Worm (Caenorhabditis elegans) whole organism, L4 larva: ENCODE measurements around the gene tag-243.

Experiments used
- D1046.2 ChIP-seq: fragments of 200-800 bp; sonication (Bioruptor generic); IDR thresholded peaks from 2 replicates; pipeline ENCODE4 v1.3.6; 2022; ENCODE audit warnings: missing genetic modification characterization, missing compliant biosample characterization
- F10B5.3 ChIP-seq: sonication (generic microtip); optimal IDR thresholded peaks from 2 replicates; lab custom pipeline; 2016; ENCODE audit warnings: mild to moderate bottlenecking, missing genetic modification characterization, missing compliant biosample characterization
- Y105C5A.15 ChIP-seq: fragments of 200-800 bp; sonication (Bioruptor generic); IDR thresholded peaks from 2 replicates; pipeline ENCODE4 v1.3.6; 2022; ENCODE audit warnings: missing genetic modification characterization, missing compliant biosample characterization
- Y48G9A.11 ChIP-seq: fragments of 200-800 bp; sonication (Bioruptor generic); IDR thresholded peaks from 2 replicates; pipeline ENCODE4 v1.3.6; 2022; ENCODE audit warnings: missing genetic modification reagents, missing genetic modification characterization, missing compliant biosample characterization
- aha-1 ChIP-seq: fragments of 150-350 bp; peaks from one replicate; lab custom pipeline; 2014; ENCODE audit warnings: missing biosample characterization, missing genetic modification characterization
- arid-1 ChIP-seq: fragments of 200-800 bp; sonication (Bioruptor generic); conservative IDR thresholded peaks from 2 replicates; pipeline ENCODE4 v1.3.6; 2022; ENCODE audit warnings: missing genetic modification reagents, missing genetic modification characterization, missing compliant biosample characterization
- ceh-62 ChIP-seq: sonication (generic microtip); optimal IDR thresholded peaks from 2 replicates; lab custom pipeline; 2017; ENCODE audit warnings: missing biosample characterization, missing genetic modification characterization
- ces-1 ChIP-seq: fragments of 150-350 bp; sonication (generic microtip); optimal IDR thresholded peaks from 4 replicates; lab custom pipeline; 2014; ENCODE audit warnings: missing biosample characterization, missing genetic modification reagents, missing genetic modification characterization
- daf-16 ChIP-seq, 3 experiments: sonication (generic microtip); optimal IDR thresholded peaks; 2 replicates each; lab custom pipeline; 2016 to 2017; ENCODE audit warnings: missing genetic modification characterization in 3 of 3, missing genetic modification reagents in 3 of 3, mild to moderate bottlenecking in 2 of 3, missing compliant biosample characterization in 2 of 3, missing biosample characterization in 1 of 3, moderate library complexity in 1 of 3
- dmd-6 ChIP-seq: fragments of 200-800 bp; sonication (Bioruptor generic); IDR thresholded peaks from 2 replicates; pipeline ENCODE4 v1.3.6; 2022; ENCODE audit warnings: missing genetic modification reagents, missing genetic modification characterization, missing compliant biosample characterization
- dmd-8 ChIP-seq: fragments of 200-800 bp; sonication (Bioruptor generic); IDR thresholded peaks from 2 replicates; pipeline ENCODE4 v1.3.6; 2022; ENCODE audit warnings: missing genetic modification characterization, missing compliant biosample characterization
- dpl-1 ChIP-seq: fragments of 150-350 bp; optimal IDR thresholded peaks from 2 replicates; lab custom pipeline; 2014; ENCODE audit warnings: missing biosample characterization, missing genetic modification reagents, missing genetic modification characterization
- duxl-1 ChIP-seq: sonication (generic microtip); optimal IDR thresholded peaks from 2 replicates; lab custom pipeline; 2016; ENCODE audit warnings: mild to moderate bottlenecking, missing genetic modification characterization, moderate library complexity, missing compliant biosample characterization; ENCODE audit not compliant: poor library complexity
- dve-1 ChIP-seq: sonication (generic microtip); optimal IDR thresholded peaks from 2 replicates; lab custom pipeline; 2017; ENCODE audit warnings: antibody characterized with exemption, mild to moderate bottlenecking, missing genetic modification characterization, missing compliant biosample characterization; ENCODE audit not compliant: insufficient read depth
- fos-1 ChIP-seq: fragments of 150-350 bp; optimal IDR thresholded peaks from 2 replicates; lab custom pipeline; 2014; ENCODE audit warnings: missing biosample characterization, missing genetic modification characterization
- gei-8 ChIP-seq: fragments of 200-800 bp; sonication (Bioruptor generic); optimal IDR thresholded peaks from 2 replicates; lab custom pipeline; 2018; ENCODE audit warnings: mild to moderate bottlenecking, missing genetic modification characterization, missing compliant biosample characterization
- hlh-11 ChIP-seq: fragments of 200-800 bp; sonication (Bioruptor generic); optimal IDR thresholded peaks from 2 replicates; lab custom pipeline; 2018; ENCODE audit warnings: mild to moderate bottlenecking, missing genetic modification characterization, missing compliant biosample characterization
- hlh-30 ChIP-seq: sonication (generic microtip); optimal IDR thresholded peaks from 2 replicates; lab custom pipeline; 2017; ENCODE audit warnings: antibody characterized with exemption, mild to moderate bottlenecking, missing genetic modification characterization, missing compliant biosample characterization; ENCODE audit not compliant: insufficient read depth
- lsy-2 ChIP-seq, 2 experiments: fragments of 150-350 bp in 1 of 2; sonication (generic microtip) in 1 of 2; optimal IDR thresholded peaks; 2 replicates each; lab custom pipeline; 2014 to 2017; ENCODE audit warnings: missing biosample characterization in 2 of 2, missing genetic modification characterization in 2 of 2
- madf-5 ChIP-seq, 2 experiments: fragments of 200-800 bp; sonication (Bioruptor generic); IDR thresholded peaks; 2 replicates each; pipeline ENCODE4 v1.3.6; 2022; ENCODE audit warnings: missing compliant biosample characterization in 2 of 2, missing genetic modification characterization in 2 of 2
- mdl-1 ChIP-seq, 2 experiments: fragments of 150-350 bp in 1 of 2; sonication (generic microtip) in 1 of 2; optimal IDR thresholded peaks; 2 replicates each; lab custom pipeline; 2014 to 2017; ENCODE audit warnings: missing biosample characterization in 2 of 2, missing genetic modification characterization in 2 of 2
- nhr-102 ChIP-seq: sonication (generic microtip); optimal IDR thresholded peaks from 2 replicates; lab custom pipeline; 2016; ENCODE audit warnings: mild to moderate bottlenecking, missing genetic modification characterization, moderate library complexity, missing compliant biosample characterization
- nhr-11 ChIP-seq: fragments of 150-350 bp; optimal IDR thresholded peaks from 2 replicates; lab custom pipeline; 2014; ENCODE audit warnings: missing biosample characterization, missing genetic modification characterization
- nhr-28 ChIP-seq: fragments of 150-350 bp; optimal IDR thresholded peaks from 2 replicates; lab custom pipeline; 2014; ENCODE audit warnings: missing biosample characterization, missing genetic modification characterization
- nhr-48 ChIP-seq: sonication (generic microtip); optimal IDR thresholded peaks from 2 replicates; lab custom pipeline; 2016; ENCODE audit warnings: mild to moderate bottlenecking, missing genetic modification characterization, missing compliant biosample characterization
- nhr-6 ChIP-seq: fragments of 150-350 bp; optimal IDR thresholded peaks from 2 replicates; lab custom pipeline; 2014; ENCODE audit warnings: missing biosample characterization, missing genetic modification characterization
- pqm-1 ChIP-seq: sonication (generic microtip); optimal IDR thresholded peaks from 2 replicates; lab custom pipeline; 2017; ENCODE audit warnings: missing biosample characterization, missing genetic modification characterization
- rbr-2 ChIP-seq: sonication (generic microtip); optimal IDR thresholded peaks from 2 replicates; lab custom pipeline; 2016; ENCODE audit warnings: missing genotype, missing genetic modification characterization, missing compliant biosample characterization
- set-16 ChIP-seq: fragments of 200-800 bp; sonication (Bioruptor generic); IDR thresholded peaks from 2 replicates; pipeline ENCODE4 v1.3.6; 2022; ENCODE audit warnings: missing genetic modification reagents, missing genetic modification characterization, missing compliant biosample characterization
- skn-1 ChIP-seq: fragments of 150-350 bp; optimal IDR thresholded peaks from 2 replicates; lab custom pipeline; 2014; ENCODE audit warnings: missing biosample characterization, missing genetic modification characterization
- zip-2 ChIP-seq: fragments of 150-350 bp; optimal IDR thresholded peaks from 2 replicates; lab custom pipeline; 2014; ENCODE audit warnings: missing biosample characterization, missing genetic modification characterization
- ztf-11 ChIP-seq: fragments of 150-350 bp; optimal IDR thresholded peaks from 2 replicates; lab custom pipeline; 2014; ENCODE audit warnings: missing biosample characterization, missing genetic modification characterization
- ztf-7 ChIP-seq: fragments of 150-350 bp; optimal IDR thresholded peaks from 2 replicates; lab custom pipeline; 2014; ENCODE audit warnings: missing biosample characterization, missing genetic modification characterization

The tag-243 gene

DNA sequence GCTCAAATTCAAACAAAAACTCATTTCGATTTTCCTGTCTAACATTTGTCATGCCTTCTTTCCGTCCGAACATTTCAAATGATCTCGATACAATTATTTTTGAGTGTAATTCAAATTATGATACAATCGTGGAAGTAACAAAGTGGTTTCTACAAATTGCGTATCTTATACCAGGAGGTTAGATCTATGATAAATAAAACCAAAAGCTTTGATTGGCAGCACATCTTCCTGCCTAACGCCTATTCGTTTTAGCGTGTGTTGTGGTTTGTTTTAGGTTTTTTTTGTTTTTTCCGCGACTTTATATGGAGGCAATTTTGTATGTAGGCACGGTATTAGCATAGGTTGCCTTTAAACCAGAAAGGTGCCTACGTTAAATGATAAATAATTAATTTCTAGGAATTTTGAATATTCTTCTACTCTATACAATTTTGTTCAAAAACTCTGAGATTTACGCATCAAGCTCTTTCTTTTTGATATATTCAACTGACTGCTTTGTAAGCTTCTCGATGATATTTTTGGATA, 8.2 kb downstream of the tag-243 start, which contains the start of gene srg-11:
srg-11 (plus strand) TSS at position 51 of the 522 bp plus-strand sequence.
- TF ChIP-seq aha-1 (tag; lab: Kevin White, UChicago) (peak; percentile 97), Y48G9A.11 (no peak), ztf-7 (tag; lab: Kevin White, UChicago) (no peak)

DNA sequence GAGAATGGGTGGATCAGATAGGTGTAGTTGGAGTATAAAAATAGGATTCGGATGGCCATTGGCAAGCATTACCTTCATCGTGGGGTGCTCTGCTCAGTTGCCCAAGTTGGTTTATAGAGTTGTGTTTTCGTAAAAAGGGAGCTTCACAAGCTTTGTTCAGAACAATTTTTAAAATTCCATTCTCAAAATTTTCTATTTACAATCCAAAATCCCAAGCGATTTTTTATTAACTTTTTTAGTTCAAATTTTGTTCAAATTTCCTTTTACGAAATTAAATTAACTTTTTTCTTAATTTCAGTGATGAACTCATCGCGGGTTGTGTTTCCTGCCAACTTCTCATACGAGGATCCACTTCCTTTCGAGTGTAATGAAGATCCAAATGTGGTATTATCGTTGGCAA, 10.8 kb downstream of the tag-243 start, which contains the start of gene srg-10:
srg-10 (plus strand) TSS at position 301 of the 400 bp plus-strand sequence.
- TF ChIP-seq nhr-102 (tag; lab: Kevin White, UChicago) (no peak), set-16 (no peak), ztf-11 (tag; lab: Kevin White, UChicago) (no peak), zip-2 (no peak), pqm-1 (tag; lab: Kevin White, UChicago) (no peak), D1046.2 (no peak), dpl-1 (GFP tag; lab: Kevin White, UChicago) (no peak), lsy-2 (tag; optimal IDR thresholded peaks at IDR 0.05; lab: Kevin White, UChicago) (no peak), nhr-48 (tag; lab: Kevin White, UChicago) (no peak), gei-8 (GFP tag; lab: Kevin White, UChicago) (no peak), arid-1 (GFP tag; lab: Robert Waterston, UW) (no peak)
- TF ChIP-seq, all 104 proteins: peak for 0

- TF ChIP-seq nhr-6: no peak
- no peak for TF ChIP-seq fos-1 (tag; lab: Kevin White, UChicago)
- TF ChIP-seq skn-1 (tag; lab: Kevin White, UChicago): no peak
- TF ChIP-seq dmd-8 (GFP tag; lab: Robert Waterston, UW): no peak
- no peak for TF ChIP-seq ces-1 (GFP tag; lab: Kevin White, UChicago)
- no peak for TF ChIP-seq set-16
- TF ChIP-seq hlh-11 (tag; lab: Kevin White, UChicago): no peak
- no peak for TF ChIP-seq nhr-11 (tag; lab: Kevin White, UChicago)
Observed at ce11 chrIII:4671949-4672348, 16.3 kb downstream of the tag-243 start, which contains the start of gene srg-13. Gene srg-13, plus strand, starts transcription at chrIII:4672249.

DNA sequence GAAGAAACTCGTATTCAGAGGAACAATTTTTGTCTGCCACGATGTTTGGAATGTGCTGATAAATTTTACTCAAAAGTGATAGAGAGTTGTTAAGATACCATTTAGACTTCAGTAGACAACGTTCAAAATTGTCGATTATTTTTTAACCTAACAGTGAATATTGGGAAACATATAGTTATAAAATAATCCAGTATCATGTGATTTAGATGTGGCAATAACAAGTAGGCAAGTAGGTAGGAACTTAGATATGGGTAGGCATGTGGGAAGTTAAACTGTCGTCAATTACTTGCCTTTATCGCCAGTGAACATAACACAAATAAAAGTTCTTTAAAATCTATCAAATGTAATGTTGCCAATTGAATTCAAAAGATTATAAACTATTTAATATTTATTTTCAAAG, 16.8 kb downstream of the tag-243 start, which contains the start of gene T23F11.11:
T23F11.11 (minus strand) TSS at position 101 of the 400 bp plus-strand sequence.
- TF ChIP-seq D1046.2: no peak
- TF ChIP-seq pqm-1 (tag; lab: Kevin White, UChicago): peak; percentile 5

DNA sequence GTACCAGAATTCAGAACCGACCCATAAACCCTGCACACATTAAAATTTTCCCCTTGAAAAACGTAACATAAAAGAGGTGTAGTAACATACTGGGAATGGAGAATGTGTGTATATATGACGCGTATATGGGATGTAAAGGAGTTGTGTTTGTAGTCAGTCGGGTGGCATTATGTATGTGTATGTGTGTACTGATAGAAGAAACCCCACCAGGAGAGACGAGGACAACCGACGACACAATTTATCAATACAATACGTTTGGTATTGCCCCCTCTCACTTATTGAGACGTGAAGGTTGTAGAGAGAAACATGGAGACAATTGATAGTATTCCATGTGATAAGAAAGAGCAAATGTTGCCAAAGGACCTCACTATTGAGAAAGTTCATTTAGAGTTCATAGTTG, 20.2 kb downstream of the tag-243 start:
- TF ChIP-seq pqm-1 (tag; lab: Kevin White, UChicago): peak; percentile 85
- no peak for TF ChIP-seq hlh-30 (tag; lab: Kevin White, UChicago)
- TF ChIP-seq nhr-102 (tag; lab: Kevin White, UChicago): no peak
- TF ChIP-seq gei-8 (GFP tag; lab: Kevin White, UChicago): no peak
- TF ChIP-seq ceh-62 (tag; lab: Kevin White, UChicago): no peak
- peak; percentile 21 for TF ChIP-seq dve-1 (tag; lab: Kevin White, UChicago)
- no peak for TF ChIP-seq Y105C5A.15 (GFP tag; lab: Robert Waterston, UW)
- TF ChIP-seq F10B5.3 (tag; lab: Kevin White, UChicago): no peak
- peak; percentile 66 for TF ChIP-seq aha-1 (tag; lab: Kevin White, UChicago)
- TF ChIP-seq daf-16 (GFP tag; optimal IDR thresholded peaks at IDR 0.05; lab: Kevin White, UChicago): no peak
- peak; percentile 56 for TF ChIP-seq daf-16 (tag; optimal IDR thresholded peaks at IDR 0.05; lab: Kevin White, UChicago)
- peak in 1 of 2 experiments; percentile 6 for TF ChIP-seq mdl-1 (tag; optimal IDR thresholded peaks at IDR 0.05; lab: Kevin White, UChicago)
- no peak for TF ChIP-seq madf-5 (GFP tag; IDR thresholded peaks at IDR 0.05; lab: Robert Waterston, UW)
- TF ChIP-seq rbr-2 (tag; lab: Kevin White, UChicago): no peak
- TF ChIP-seq dmd-6 (GFP tag; lab: Robert Waterston, UW): 0 out of 2 replicates have a peak, but pooled peaks have one; percentile 13
- no peak for TF ChIP-seq duxl-1 (tag; lab: Kevin White, UChicago)
- peak; percentile 97 for TF ChIP-seq nhr-28
